Fruit fly (Drosophila melanogaster) whole organism: Measurements from ENCODE around the gene Sar1.

Source experiments
- CG8478 ChIP-seq: fragments of >200 bp; optimal IDR thresholded peaks from 2 replicates; lab custom pipeline; 2018; ENCODE audit warnings: inconsistent platforms
- Dll ChIP-seq: fragments of >200 bp; optimal IDR thresholded peaks from 2 replicates; lab custom pipeline; 2017
- EcR ChIP-seq, 2 experiments: fragments of >200 bp; optimal IDR thresholded peaks; 2 replicates each; lab custom pipeline; 2017; ENCODE audit warnings: missing biosample characterization in 2 of 2, missing genetic modification characterization in 2 of 2, missing genetic modification reagents in 2 of 2
- pan ChIP-seq: fragments of >200 bp; optimal IDR thresholded peaks from 2 replicates; lab custom pipeline; 2017
- psq ChIP-seq: fragments of >200 bp; optimal IDR thresholded peaks from 2 replicates; lab custom pipeline; 2017
- usp ChIP-seq: fragments of >200 bp; optimal IDR thresholded peaks from 2 replicates; lab custom pipeline; 2017; ENCODE audit warnings: missing biosample characterization, missing genetic modification characterization, mixed read lengths

Gene Sar1

dm6 chr3R:22375674-22376073, 19.2 kb downstream of the Sar1 start, which contains the start of gene CG18596:
Gene CG18596 (plus strand): TSS chr3R:22375923.
- TF ChIP-seq EcR (GFP tag; optimal IDR thresholded peaks at IDR 0.05; lab: Kevin White, UChicago) (no peak), CG8478 (lab: Kevin White, UChicago) (no peak), pan (lab: Kevin White, UChicago) (no peak), psq (lab: Kevin White, UChicago) (no peak), usp (GFP tag; lab: Kevin White, UChicago) (no peak), Dll (lab: Kevin White, UChicago) (no peak)

dm6 chr3R:22379942-22380341, 23.5 kb downstream of the Sar1 start, which contains the start of gene CG34149:
Gene CG34149 (plus strand): TSS chr3R:22380128.
- no peak for TF ChIP-seq psq (lab: Kevin White, UChicago)
- TF ChIP-seq usp (GFP tag; lab: Kevin White, UChicago) = no peak

dm6 chr3R:22381077-22381476, 24.6 kb downstream of the Sar1 start, which contains the start of gene CG43342:
Gene CG43342 (plus strand): TSS chr3R:22381340.
- no peak for TF ChIP-seq usp (GFP tag; lab: Kevin White, UChicago)
- no peak for TF ChIP-seq CG8478 (lab: Kevin White, UChicago)
- no peak for TF ChIP-seq Dll (lab: Kevin White, UChicago)
- TF ChIP-seq psq (lab: Kevin White, UChicago) = no peak
- TF ChIP-seq EcR (GFP tag; optimal IDR thresholded peaks at IDR 0.05; lab: Kevin White, UChicago) = no peak
- TF ChIP-seq pan (lab: Kevin White, UChicago) = no peak

- no peak for TF ChIP-seq EcR (GFP tag; optimal IDR thresholded peaks at IDR 0.05; lab: Kevin White, UChicago)
- TF ChIP-seq CG8478 (lab: Kevin White, UChicago) = no peak
- no peak for TF ChIP-seq Dll (lab: Kevin White, UChicago)
- no peak for TF ChIP-seq pan (lab: Kevin White, UChicago)
- TF ChIP-seq psq (lab: Kevin White, UChicago) = no peak
- TF ChIP-seq usp (GFP tag; lab: Kevin White, UChicago) = no peak
Observed at dm6 chr3R:22381735-22382134, 25.2 kb downstream of the Sar1 start, which contains the start of gene Gpdh3. Gene Gpdh3 (plus strand): TSS chr3R:22382035.

- no peak for TF ChIP-seq CG8478 (lab: Kevin White, UChicago)
- TF ChIP-seq Dll (lab: Kevin White, UChicago) = no peak
- TF ChIP-seq psq (lab: Kevin White, UChicago) = no peak
- TF ChIP-seq pan (lab: Kevin White, UChicago) = no peak
Observed at dm6 chr3R:22389614-22390013, 33.1 kb downstream of the Sar1 start, which contains the start of the genes CAH8 and CG7059. Gene CAH8 (minus strand): TSS chr3R:22389714. Gene CG7059 (plus strand): TSS chr3R:22389780.

- no peak for TF ChIP-seq usp (GFP tag; lab: Kevin White, UChicago)
- TF ChIP-seq Dll (lab: Kevin White, UChicago) = no peak
- no peak for TF ChIP-seq EcR (GFP tag; optimal IDR thresholded peaks at IDR 0.05; lab: Kevin White, UChicago)
- no peak for TF ChIP-seq CG8478 (lab: Kevin White, UChicago)
- TF ChIP-seq pan (lab: Kevin White, UChicago) = no peak
Observed at dm6 chr3R:22390109-22390508, 33.6 kb downstream of the Sar1 start.

- TF ChIP-seq usp (GFP tag; lab: Kevin White, UChicago) (no peak), psq (lab: Kevin White, UChicago) (no peak), Dll (lab: Kevin White, UChicago) (no peak), EcR (GFP tag; optimal IDR thresholded peaks at IDR 0.05; lab: Kevin White, UChicago) (no peak), pan (lab: Kevin White, UChicago) (no peak), CG8478 (lab: Kevin White, UChicago) (no peak)
Observed at dm6 chr3R:22394004-22394403, 37.5 kb downstream of the Sar1 start, which contains the start of gene CG13857. Gene CG13857 (minus strand): TSS chr3R:22394104.

- TF ChIP-seq EcR (GFP tag; optimal IDR thresholded peaks at IDR 0.05; lab: Kevin White, UChicago) = no peak
- no peak for TF ChIP-seq psq (lab: Kevin White, UChicago)
- TF ChIP-seq CG8478 (lab: Kevin White, UChicago) = no peak
- TF ChIP-seq pan (lab: Kevin White, UChicago) = no peak
- TF ChIP-seq Dll (lab: Kevin White, UChicago) = no peak
- TF ChIP-seq usp (GFP tag; lab: Kevin White, UChicago) = no peak
Observed at dm6 chr3R:22395409-22396178, 39.1 kb downstream of the Sar1 start.

dm6 chr3R:22396238-22396772, 39.8 kb downstream of the Sar1 start:
- TF ChIP-seq EcR (GFP tag; optimal IDR thresholded peaks at IDR 0.05; lab: Kevin White, UChicago) (no peak), usp (GFP tag; lab: Kevin White, UChicago) (no peak), CG8478 (lab: Kevin White, UChicago) (no peak), Dll (lab: Kevin White, UChicago) (no peak), psq (lab: Kevin White, UChicago) (no peak)

- TF ChIP-seq psq (lab: Kevin White, UChicago) (no peak), EcR (GFP tag; optimal IDR thresholded peaks at IDR 0.05; lab: Kevin White, UChicago) (no peak), Dll (lab: Kevin White, UChicago) (no peak), pan (lab: Kevin White, UChicago) (no peak), CG8478 (lab: Kevin White, UChicago) (peak; percentile 44)
Observed at dm6 chr3R:22397068-22397700, 40.7 kb downstream of the Sar1 start.

dm6 chr3R:22400246-22400645, 43.8 kb downstream of the Sar1 start:
- no peak for TF ChIP-seq pan (lab: Kevin White, UChicago)
- TF ChIP-seq Dll (lab: Kevin White, UChicago) = no peak
- TF ChIP-seq EcR (GFP tag; optimal IDR thresholded peaks at IDR 0.05; lab: Kevin White, UChicago) = no peak
- TF ChIP-seq psq (lab: Kevin White, UChicago) = no peak
- TF ChIP-seq usp (GFP tag; lab: Kevin White, UChicago) = no peak
- no peak for TF ChIP-seq CG8478 (lab: Kevin White, UChicago)
